Worm (Caenorhabditis elegans) whole organism, L4/young adult: ENCODE results near the gene enri-2.

Experiments used
- W03F9.2 ChIP-seq: fragments of 150-350 bp; optimal IDR thresholded peaks from 2 replicates; lab custom pipeline; 2014; ENCODE audit warnings: missing biosample characterization, missing genetic modification characterization
- dao-5 ChIP-seq: sonication (generic microtip); optimal IDR thresholded peaks from 2 replicates; lab custom pipeline; 2016; ENCODE audit warnings: missing genotype, missing genetic modification characterization, moderate library complexity, missing compliant biosample characterization
- him-1 ChIP-seq: sonication (generic microtip); optimal IDR thresholded peaks from 2 replicates; lab custom pipeline; 2016; ENCODE audit warnings: missing genotype, missing genetic modification reagents, missing genetic modification characterization, missing compliant biosample characterization

DNA sequence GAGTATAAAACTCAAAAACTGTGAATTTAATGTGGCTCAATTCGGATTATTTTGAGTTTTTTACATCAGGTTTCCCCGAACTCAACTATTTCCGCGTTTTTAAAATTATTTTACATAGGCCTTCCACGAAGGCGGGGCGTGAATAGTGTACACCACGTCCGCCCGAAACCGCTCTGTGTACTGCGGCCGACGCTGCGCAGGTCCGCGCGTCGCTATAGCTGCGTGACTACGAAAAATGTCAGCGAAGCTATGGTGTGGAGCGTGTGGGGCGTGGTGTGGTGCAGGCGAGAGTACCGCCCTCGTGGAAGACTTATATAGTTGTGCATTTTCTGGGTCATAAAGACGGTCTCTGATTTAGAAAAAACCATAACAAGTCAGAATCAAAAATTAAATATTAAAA is 27.8 kb upstream of the enri-2 start:
- TF ChIP-seq him-1 (tag; lab: Kevin White, UChicago) (no peak), dao-5 (tag; lab: Kevin White, UChicago) (no peak), W03F9.2 (tag; lab: Kevin White, UChicago) (no peak)
